Worm (Caenorhabditis elegans): ENCODE data around the gene T24H7.9.

- TF ChIP-seq tlp-1 (tag; optimal IDR thresholded peaks at IDR 0.05) (no peak), nhr-90 (tag; optimal IDR thresholded peaks at IDR 0.05; ENCODE audit: poor library complexity) (no peak), ama-1 (optimal IDR thresholded peaks at IDR 0.05) (no peak), dpl-1 (GFP tag; optimal IDR thresholded peaks at IDR 0.05) (no peak), elt-3 (tag; optimal IDR thresholded peaks at IDR 0.05) (no peak), nhr-76 (tag; optimal IDR thresholded peaks at IDR 0.05) (no peak), ceh-82 (tag; optimal IDR thresholded peaks at IDR 0.05) (no peak), efl-1 (optimal IDR thresholded peaks at IDR 0.05) (no peak), efl-1 (GFP tag; optimal IDR thresholded peaks at IDR 0.05 in 1 of 2) (no peak)
Measured at ce11 chrII:6281903-6282302, 46.6 kb upstream of the T24H7.9 start.

Measured in whole organism, L1 larva.